Fruit fly (Drosophila melanogaster) whole organism, embryonic: ENCODE data around the gene Sptr.

ENCODE experiments used
- Adf1 ChIP-seq: fragments of 200-800 bp; sonication (Bioruptor generic); IDR thresholded peaks from 2 replicates; pipeline ENCODE4 v1.3.6; 2022; ENCODE audit warnings: missing biosample characterization, missing genetic modification characterization
- Antp ChIP-seq: fragments of 200-800 bp; sonication (Bioruptor generic); optimal IDR thresholded peaks from 3 replicates; lab custom pipeline; 2016; ENCODE audit warnings: missing biosample characterization, missing genetic modification characterization
- Awh ChIP-seq: fragments of 200-800 bp; sonication (Bioruptor generic); IDR thresholded peaks from 2 replicates; pipeline ENCODE4, ENCODE4 v1.3.6; 2022; ENCODE audit warnings: missing biosample characterization, missing genetic modification characterization
- Bteb2 ChIP-seq: fragments of 200-800 bp; sonication (Bioruptor generic); optimal IDR thresholded peaks from 2 replicates; lab custom pipeline; 2016; ENCODE audit warnings: missing biosample characterization, missing genetic modification characterization
- CG10274 ChIP-seq: fragments of 200-800 bp; sonication (Bioruptor generic); optimal IDR thresholded peaks from 3 replicates; lab custom pipeline; 2017; ENCODE audit warnings: missing biosample characterization, mild to moderate bottlenecking, missing genetic modification characterization
- CG10565 ChIP-seq: fragments of 200-800 bp; sonication (Bioruptor generic); optimal IDR thresholded peaks from 3 replicates; lab custom pipeline; 2016; ENCODE audit warnings: missing biosample characterization, mild to moderate bottlenecking, missing genetic modification characterization
- CG11093 ChIP-seq: fragments of 200-800 bp; sonication (Bioruptor generic); IDR thresholded peaks from 3 replicates; pipeline ENCODE4 v1.3.6; 2022; ENCODE audit warnings: missing biosample characterization, missing genetic modification characterization
- CG12391 ChIP-seq: fragments of 200-800 bp; sonication (Bioruptor generic); optimal IDR thresholded peaks from 3 replicates; lab custom pipeline; 2018; ENCODE audit warnings: missing biosample characterization, mild to moderate bottlenecking, missing genetic modification characterization, moderate library complexity
- CG13296 ChIP-seq: fragments of 200-800 bp; sonication (Bioruptor generic); optimal IDR thresholded peaks from 3 replicates; lab custom pipeline; 2018; ENCODE audit warnings: missing biosample characterization, mild to moderate bottlenecking, missing genetic modification characterization
- CG13424 ChIP-seq: fragments of 200-800 bp; sonication (Bioruptor generic); optimal IDR thresholded peaks from 2 replicates; lab custom pipeline; 2019; ENCODE audit warnings: missing biosample characterization, mild to moderate bottlenecking, missing genetic modification characterization, moderate library complexity
- CG14050 ChIP-seq: fragments of 200-800 bp; sonication (Bioruptor generic); IDR thresholded peaks from 3 replicates; pipeline ENCODE4 v1.3.6; 2022; ENCODE audit warnings: missing biosample characterization, missing genetic modification characterization
- CG15696 ChIP-seq: fragments of 200-800 bp; sonication (Bioruptor generic); optimal IDR thresholded peaks from 2 replicates; lab custom pipeline; 2019; ENCODE audit warnings: missing biosample characterization, mild to moderate bottlenecking, missing genetic modification characterization, moderate library complexity
- CG2120 ChIP-seq: fragments of 200-800 bp; sonication (Bioruptor generic); optimal IDR thresholded peaks from 3 replicates; lab custom pipeline; 2016; ENCODE audit warnings: missing biosample characterization, missing genetic modification characterization
- CG31365 ChIP-seq: fragments of 200-800 bp; sonication (Bioruptor generic); optimal IDR thresholded peaks from 2 replicates; lab custom pipeline; 2018; ENCODE audit warnings: missing biosample characterization, mild to moderate bottlenecking, missing genetic modification characterization
- CG32767 ChIP-seq: fragments of 200-800 bp; sonication (Bioruptor generic); IDR thresholded peaks from 2 replicates; pipeline ENCODE4 v1.3.6; 2022; ENCODE audit warnings: missing biosample characterization, missing genetic modification characterization
- CG4424 ChIP-seq: fragments of 200-800 bp; sonication (Bioruptor generic); optimal IDR thresholded peaks from 3 replicates; lab custom pipeline; 2016; ENCODE audit warnings: missing biosample characterization, missing genetic modification characterization
- CG4854 ChIP-seq: fragments of 200-800 bp; sonication (Bioruptor generic); optimal IDR thresholded peaks from 2 replicates; lab custom pipeline; 2016; ENCODE audit warnings: missing biosample characterization, missing genetic modification characterization, inconsistent platforms
- CG6765 ChIP-seq: fragments of 200-800 bp; sonication (Bioruptor generic); optimal IDR thresholded peaks from 3 replicates; lab custom pipeline; 2017; ENCODE audit warnings: missing biosample characterization, mild to moderate bottlenecking, missing genetic modification characterization
- CG6791 ChIP-seq: fragments of 200-800 bp; sonication (Bioruptor generic); IDR thresholded peaks from 3 replicates; pipeline ENCODE4 v1.3.6; 2022; ENCODE audit warnings: missing biosample characterization, missing genetic modification characterization; ENCODE audit not compliant: partially characterized antibody
- CG6854 ChIP-seq: fragments of 200-800 bp; sonication (Bioruptor generic); optimal IDR thresholded peaks from 3 replicates; lab custom pipeline; 2017; ENCODE audit warnings: missing biosample characterization, mild to moderate bottlenecking, missing genetic modification characterization
- CG7271 ChIP-seq: fragments of 200-800 bp; sonication (Bioruptor generic); optimal IDR thresholded peaks from 2 replicates; lab custom pipeline; 2018; ENCODE audit warnings: missing biosample characterization, mild to moderate bottlenecking, missing genetic modification characterization, moderate library complexity
- CkIIα-i1 ChIP-seq: fragments of 200-800 bp; sonication (Bioruptor generic); IDR thresholded peaks from 2 replicates; pipeline ENCODE4 v1.3.6; 2022; ENCODE audit warnings: missing biosample characterization, missing genetic modification characterization
- D19A ChIP-seq: fragments of 200-800 bp; optimal IDR thresholded peaks from 3 replicates; lab custom pipeline; 2019; ENCODE audit warnings: missing biosample characterization, mild to moderate bottlenecking, missing genetic modification characterization, moderate library complexity
- H15 ChIP-seq: fragments of 200-800 bp; sonication (Bioruptor generic); IDR thresholded peaks from 3 replicates; pipeline ENCODE4 v1.3.6; 2022; ENCODE audit warnings: missing biosample characterization, missing genetic modification characterization
- Mes4 ChIP-seq: fragments of 200-800 bp; sonication (Bioruptor generic); optimal IDR thresholded peaks from 2 replicates; lab custom pipeline; 2016; ENCODE audit warnings: missing biosample characterization, missing genetic modification characterization
- NC2β ChIP-seq: fragments of 200-800 bp; sonication (Bioruptor generic); optimal IDR thresholded peaks from 2 replicates; lab custom pipeline; 2016; ENCODE audit warnings: missing biosample characterization, missing genetic modification characterization
- Rx ChIP-seq: fragments of 200-800 bp; sonication (Bioruptor generic); IDR thresholded peaks from 2 replicates; pipeline ENCODE4 v1.3.6; 2022; ENCODE audit warnings: missing biosample characterization, missing genetic modification characterization
- Scr ChIP-seq: fragments of 200-800 bp; sonication (Bioruptor generic); IDR thresholded peaks from 2 replicates; pipeline ENCODE4 v1.3.6; 2022; ENCODE audit warnings: missing biosample characterization, missing genetic modification characterization; ENCODE audit not compliant: partially characterized antibody
- Spps ChIP-seq: fragments of 200-800 bp; sonication (Bioruptor generic); optimal IDR thresholded peaks from 2 replicates; lab custom pipeline; 2018; ENCODE audit warnings: missing biosample characterization, mild to moderate bottlenecking, missing genetic modification characterization
- Sry-β ChIP-seq: fragments of 200-800 bp; sonication (Bioruptor generic); optimal IDR thresholded peaks from 2 replicates; lab custom pipeline; 2018; ENCODE audit warnings: missing biosample characterization, mild to moderate bottlenecking, missing genetic modification characterization, moderate library complexity
- aop ChIP-seq: fragments of 200-800 bp; sonication (Bioruptor generic); IDR thresholded peaks from 2 replicates; pipeline ENCODE4 v1.3.6; 2022; ENCODE audit warnings: missing biosample characterization, missing genetic modification characterization
- bigmax ChIP-seq: fragments of 200-800 bp; sonication (Bioruptor generic); optimal IDR thresholded peaks from 2 replicates; lab custom pipeline; 2018; ENCODE audit warnings: missing biosample characterization, mild to moderate bottlenecking, missing genetic modification characterization
- cg ChIP-seq: fragments of 200-800 bp; sonication (Bioruptor generic); optimal IDR thresholded peaks from 3 replicates; lab custom pipeline; 2019; ENCODE audit warnings: missing biosample characterization, mild to moderate bottlenecking, missing genetic modification characterization, moderate library complexity
- da ChIP-seq: fragments of 200-800 bp; sonication (Bioruptor generic); optimal IDR thresholded peaks from 2 replicates; lab custom pipeline; 2016; ENCODE audit warnings: missing biosample characterization, missing genetic modification characterization
- dm ChIP-seq: fragments of 200-800 bp; sonication (Bioruptor generic); optimal IDR thresholded peaks from 3 replicates; lab custom pipeline; 2016; ENCODE audit warnings: missing biosample characterization, missing genetic modification characterization
- dpn ChIP-seq, 2 experiments: fragments of 200-800 bp; sonication (Bioruptor generic); optimal IDR thresholded peaks; 3 replicates each; lab custom pipeline; 2016; ENCODE audit warnings: missing biosample characterization in 2 of 2, missing genetic modification characterization in 2 of 2
- en ChIP-seq: fragments of 200-800 bp; sonication (Bioruptor generic); optimal IDR thresholded peaks from 2 replicates; lab custom pipeline; 2016; ENCODE audit warnings: missing biosample characterization, missing genetic modification characterization
- fd3F ChIP-seq: fragments of 200-800 bp; sonication (Bioruptor generic); optimal IDR thresholded peaks from 2 replicates; lab custom pipeline; 2018; ENCODE audit warnings: missing biosample characterization, mild to moderate bottlenecking, missing genetic modification characterization, moderate library complexity
- fu2 ChIP-seq: fragments of 200-800 bp; sonication (Bioruptor generic); optimal IDR thresholded peaks from 2 replicates; lab custom pipeline; 2016; ENCODE audit warnings: missing biosample characterization, missing genetic modification characterization
- gt ChIP-seq: fragments of 200-800 bp; sonication (Bioruptor generic); IDR thresholded peaks from 2 replicates; pipeline ENCODE4 v1.3.6; 2022; ENCODE audit warnings: missing biosample characterization, missing genetic modification characterization
- insv ChIP-seq, 2 experiments: fragments of 200-800 bp; sonication (Bioruptor generic); optimal IDR thresholded peaks; 3 replicates each; lab custom pipeline; 2016 to 2018; ENCODE audit warnings: missing biosample characterization in 2 of 2, missing genetic modification characterization in 2 of 2
- mam ChIP-seq: fragments of 200-800 bp; sonication (Bioruptor generic); optimal IDR thresholded peaks from 3 replicates; lab custom pipeline; 2016; ENCODE audit warnings: missing biosample characterization, missing genetic modification characterization
- nerfin-1 ChIP-seq: fragments of 200-800 bp; sonication (Bioruptor generic); optimal IDR thresholded peaks from 3 replicates; lab custom pipeline; 2019; ENCODE audit warnings: missing biosample characterization, mild to moderate bottlenecking, missing genetic modification characterization, moderate library complexity
- onecut ChIP-seq: fragments of 200-800 bp; sonication (Bioruptor generic); IDR thresholded peaks from 2 replicates; pipeline ENCODE4 v1.3.6; 2022; ENCODE audit warnings: missing biosample characterization, missing genetic modification characterization
- p53 ChIP-seq: fragments of 200-800 bp; sonication (Bioruptor generic); optimal IDR thresholded peaks from 2 replicates; lab custom pipeline; 2016; ENCODE audit warnings: missing biosample characterization, missing genetic modification characterization
- phol ChIP-seq: fragments of 200-800 bp; sonication (Bioruptor generic); optimal IDR thresholded peaks from 3 replicates; lab custom pipeline; 2018; ENCODE audit warnings: missing biosample characterization, mild to moderate bottlenecking, missing genetic modification characterization, moderate library complexity
- pnt ChIP-seq: fragments of 200-800 bp; sonication (Bioruptor generic); optimal IDR thresholded peaks from 3 replicates; lab custom pipeline; 2016; ENCODE audit warnings: missing biosample characterization, missing genetic modification characterization
- pros ChIP-seq: fragments of 200-800 bp; sonication (Bioruptor generic); optimal IDR thresholded peaks from 3 replicates; lab custom pipeline; 2019; ENCODE audit warnings: missing biosample characterization, mild to moderate bottlenecking, missing genetic modification characterization, moderate library complexity
- repo ChIP-seq: fragments of 200-800 bp; sonication (Bioruptor generic); optimal IDR thresholded peaks from 2 replicates; lab custom pipeline; 2016; ENCODE audit warnings: missing biosample characterization, missing genetic modification characterization
- sr ChIP-seq: fragments of 200-800 bp; sonication (Bioruptor generic); IDR thresholded peaks from 3 replicates; pipeline ENCODE4 v1.3.6; 2022; ENCODE audit warnings: missing biosample characterization, missing genetic modification characterization
- tup ChIP-seq: fragments of 200-800 bp; sonication (Bioruptor generic); optimal IDR thresholded peaks from 2 replicates; lab custom pipeline; 2016; ENCODE audit warnings: missing biosample characterization, mild to moderate bottlenecking, missing genetic modification characterization, moderate library complexity

The Sptr gene

DNA sequence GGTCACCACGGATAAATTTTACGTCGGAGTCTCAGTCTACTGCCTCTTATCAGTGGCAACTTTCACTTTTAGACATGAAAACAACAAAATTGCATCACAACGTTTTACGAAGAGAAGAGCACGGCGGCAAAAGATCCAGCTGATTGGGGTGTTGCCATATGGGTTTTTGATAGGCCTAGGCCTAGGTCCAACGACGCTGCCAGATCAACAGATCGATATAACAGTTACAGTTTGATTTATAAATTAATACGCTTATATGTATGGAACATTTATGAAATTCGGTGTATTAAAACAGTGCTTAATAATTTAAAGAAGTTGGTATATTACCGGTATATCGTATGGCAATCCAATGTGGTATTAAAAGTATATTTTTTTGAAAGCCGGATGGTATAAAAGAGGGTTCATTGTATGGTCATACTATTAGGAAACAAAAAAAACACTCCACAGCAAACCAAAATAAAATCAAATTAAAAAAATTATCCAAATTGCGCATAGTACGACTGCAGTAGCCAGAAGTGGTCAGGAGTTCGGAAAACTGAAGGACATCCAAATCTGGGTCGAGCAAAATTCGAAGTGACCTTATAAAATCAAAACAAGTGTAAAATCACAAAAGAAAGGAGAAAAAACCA lies 27.5 kb downstream of the Sptr start, which contains the start of gene CG1440 (continued):
- TF ChIP-seq insv (GFP tag; optimal IDR thresholded peaks at IDR 0.05; lab: Kevin White, UChicago) (peak in 1 of 2 experiments; percentile 21), CG6765 (peak; percentile 48), onecut (GFP tag; lab: Robert Waterston, UW) (no peak; the same call in 1 of the 2 replicates), Adf1 (GFP tag; lab: Robert Waterston, UW) (no peak), Scr (no peak), Antp (no peak), Rx (GFP tag; lab: Robert Waterston, UW) (no peak), CG13424 (tag; lab: Kevin White, UChicago) (peak; percentile 14), phol (tag; lab: Kevin White, UChicago) (peak; percentile 59), CG11093 (GFP tag; lab: Robert Waterston, UW) (no peak), NC2β (GFP tag; lab: Kevin White, UChicago) (no peak), CG4424 (GFP tag; lab: Kevin White, UChicago) (no peak), Bteb2 (no peak), en (GFP tag; lab: Kevin White, UChicago) (no peak), cg (GFP tag; lab: Kevin White, UChicago) (no peak), gt (GFP tag; lab: Robert Waterston, UW) (no peak), dm (GFP tag; lab: Kevin White, UChicago) (peak; percentile 32), tup (GFP tag; lab: Kevin White, UChicago) (no peak), nerfin-1 (tag; lab: Kevin White, UChicago) (peak; percentile 56), CG6854 (GFP tag; lab: Kevin White, UChicago) (no peak), fu2 (peak; percentile 11), CG10274 (GFP tag; lab: Kevin White, UChicago) (no peak), p53 (no peak), mam (GFP tag; lab: Kevin White, UChicago) (no peak), Awh (no peak), CG4854 (GFP tag; lab: Kevin White, UChicago) (no peak), CG14050 (GFP tag; lab: Robert Waterston, UW) (no peak), CG15696 (tag; lab: Kevin White, UChicago) (peak; percentile 34), dpn (GFP tag; optimal IDR thresholded peaks at IDR 0.05; lab: Kevin White, UChicago) (peak in 1 of 2 experiments; percentile 1), aop (no peak), CG7271 (tag; lab: Kevin White, UChicago) (peak; percentile 4), bigmax (GFP tag; lab: Kevin White, UChicago) (no peak), H15 (GFP tag; lab: Robert Waterston, UW) (no peak), CG6791 (no peak), D19A (tag; lab: Kevin White, UChicago) (no peak), CG13296 (no peak), CkIIα-i1 (GFP tag; lab: Robert Waterston, UW) (no peak), CG2120 (GFP tag; lab: Kevin White, UChicago) (peak; percentile 56), CG12391 (tag; lab: Kevin White, UChicago) (peak; percentile 66), da (GFP tag; lab: Kevin White, UChicago) (no peak), Mes4 (GFP tag; lab: Kevin White, UChicago) (peak; percentile 21), Sry-β (GFP tag; lab: Kevin White, UChicago) (no peak), pnt (GFP tag; lab: Kevin White, UChicago) (no peak), sr (no peak), fd3F (no peak), CG31365 (tag; lab: Kevin White, UChicago) (no peak), Spps (tag; lab: Kevin White, UChicago) (no peak), CG32767 (0 out of 2 replicates have a peak, but pooled peaks have one; percentile 24), pros (GFP tag; lab: Kevin White, UChicago) (no peak), repo (no peak), CG10565 (GFP tag; lab: Kevin White, UChicago) (no peak)
